Worm (Caenorhabditis elegans) whole organism, mixed stage, embryonic: ENCODE results near the gene F23H11.5.

Experiments
- elt-1 ChIP-seq: sonication (generic microtip); optimal IDR thresholded peaks from 2 replicates; lab custom pipeline; 2017; ENCODE audit warnings: missing genetic modification characterization, mild to moderate bottlenecking, missing compliant biosample characterization, antibody characterized with exemption, moderate library complexity, borderline replicate concordance; ENCODE audit not compliant: insufficient read depth
- lin-13 ChIP-seq: fragments of 150-350 bp; optimal IDR thresholded peaks from 2 replicates; lab custom pipeline; 2014; ENCODE audit warnings: missing biosample characterization, missing genetic modification characterization
- nhr-12 ChIP-seq: fragments of 150-350 bp; optimal IDR thresholded peaks from 2 replicates; lab custom pipeline; 2014; ENCODE audit warnings: missing biosample characterization, missing genetic modification characterization
- sem-2 ChIP-seq: fragments of 200-800 bp; sonication (Bioruptor generic); optimal IDR thresholded peaks from 2 replicates; lab custom pipeline; 2018; ENCODE audit warnings: mild to moderate bottlenecking, missing genetic modification characterization, missing compliant biosample characterization
- unc-62 ChIP-seq: fragments of 150-350 bp; optimal IDR thresholded peaks from 2 replicates; lab custom pipeline; 2014; ENCODE audit warnings: missing biosample characterization, missing genetic modification reagents, missing genetic modification characterization

DNA sequence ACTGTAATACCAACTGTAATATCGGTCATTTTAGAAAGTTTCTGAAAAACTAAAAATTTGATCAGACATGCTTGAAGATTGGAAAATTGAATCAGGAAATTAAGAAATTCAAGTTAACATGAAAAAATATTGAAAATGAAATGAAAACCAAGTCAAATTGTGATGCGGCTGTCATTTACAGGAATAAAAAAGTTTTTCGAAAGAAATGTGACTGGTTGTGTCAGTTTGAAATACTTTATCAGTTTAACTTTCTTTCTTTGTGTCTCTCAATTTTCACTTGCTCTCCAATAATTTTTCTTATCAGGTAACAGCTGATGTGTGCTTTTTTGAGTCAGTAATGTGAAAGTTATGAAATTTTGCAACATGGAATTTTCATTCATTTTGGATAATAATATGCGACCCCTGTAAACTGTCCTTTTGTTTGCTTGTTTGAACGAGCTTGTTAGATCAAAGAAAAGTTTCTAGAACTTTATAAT is 35.9 kb upstream of the F23H11.5 start, which contains the start of gene fbxa-60:
- no peak for TF ChIP-seq lin-13
- no peak for TF ChIP-seq nhr-12 (tag; lab: Kevin White, UChicago)
- no peak for TF ChIP-seq sem-2 (GFP tag; lab: Kevin White, UChicago)
- TF ChIP-seq unc-62 (GFP tag; lab: Kevin White, UChicago), result no peak
- no peak for TF ChIP-seq elt-1 (tag; lab: Kevin White, UChicago)
